Fruit fly (Drosophila melanogaster) whole organism, wandering third instar larva: ENCODE results near the gene CG32819.
"Not testable (repeated sequence)": the region's sequence is repeated elsewhere in the genome, so short reads cannot be mapped to it uniquely, and the experiment has no call there.

Experiments
- Abd-B ChIP-seq: fragments of >200 bp; optimal IDR thresholded peaks from 2 replicates; lab custom pipeline; 2017; ENCODE audit warnings: missing biosample characterization, missing genetic modification characterization
- CG32264 ChIP-seq: fragments of 200-800 bp; sonication (Bioruptor generic); optimal IDR thresholded peaks from 2 replicates; lab custom pipeline; 2016; ENCODE audit warnings: missing biosample characterization, missing genetic modification characterization
- CrebA ChIP-seq: fragments of 200-800 bp; sonication (Bioruptor generic); optimal IDR thresholded peaks from 2 replicates; lab custom pipeline; 2016; ENCODE audit warnings: missing biosample characterization, mild to moderate bottlenecking, missing genetic modification characterization, borderline replicate concordance
- Dif ChIP-seq: fragments of 200-275, 200-300 bp; sonication (Bioruptor generic); optimal IDR thresholded peaks from 2 replicates; lab custom pipeline; 2018; ENCODE audit warnings: missing biosample characterization, missing genetic modification characterization; ENCODE audit not compliant: partially characterized antibody
- GATAd ChIP-seq: sonication (Bioruptor generic); optimal IDR thresholded peaks from 2 replicates; lab custom pipeline; 2016; ENCODE audit warnings: missing biosample characterization, missing genetic modification characterization
- HLH106 ChIP-seq: fragments of 200-800 bp; optimal IDR thresholded peaks from 3 replicates; lab custom pipeline; 2019; ENCODE audit warnings: missing biosample characterization, mild to moderate bottlenecking, missing genetic modification characterization, moderate library complexity
- Hnf4 ChIP-seq: fragments of 200-800 bp; sonication (Bioruptor generic); optimal IDR thresholded peaks from 2 replicates; lab custom pipeline; 2016; ENCODE audit warnings: missing biosample characterization, mild to moderate bottlenecking, missing genetic modification characterization
- Hr78 ChIP-seq: fragments of >200 bp; optimal IDR thresholded peaks from 2 replicates; lab custom pipeline; 2017; ENCODE audit warnings: missing biosample characterization, missing genetic modification characterization
- Hr83 ChIP-seq: fragments of 200-300 bp; sonication (Bioruptor generic); optimal IDR thresholded peaks from 2 replicates; lab custom pipeline; 2016; ENCODE audit warnings: missing biosample characterization, mild to moderate bottlenecking, missing genetic modification characterization, moderate library complexity; ENCODE audit not compliant: poor library complexity, severe bottlenecking
- Jra ChIP-seq: sonication (Bioruptor generic); optimal IDR thresholded peaks from 2 replicates; lab custom pipeline; 2016; ENCODE audit warnings: missing biosample characterization, missing genetic modification characterization
- OdsH ChIP-seq: fragments of 200-800 bp; sonication (Bioruptor generic); optimal IDR thresholded peaks from 2 replicates; lab custom pipeline; 2016; ENCODE audit warnings: missing biosample characterization, mild to moderate bottlenecking, missing genetic modification characterization
- Sp1 ChIP-seq: fragments of 200-800 bp; sonication (Bioruptor generic); optimal IDR thresholded peaks from 3 replicates; lab custom pipeline; 2019; ENCODE audit warnings: missing biosample characterization, mild to moderate bottlenecking, missing genetic modification characterization, moderate library complexity
- br ChIP-seq: fragments of 200-800 bp; sonication (Bioruptor generic); optimal IDR thresholded peaks from 2 replicates; lab custom pipeline; 2016; ENCODE audit warnings: missing biosample characterization, missing genetic modification characterization
- brk ChIP-seq: fragments of 200-800 bp; sonication (Bioruptor generic); optimal IDR thresholded peaks from 2 replicates; lab custom pipeline; 2016; ENCODE audit warnings: missing biosample characterization, mild to moderate bottlenecking, missing genetic modification characterization
- dl ChIP-seq, 2 experiments: fragments of 175-275, 200-275 bp in 1 of 2; fragments of 200-275 bp in 1 of 2; sonication (Bioruptor generic); optimal IDR thresholded peaks; lab custom pipeline; 2018; ENCODE audit warnings: mild to moderate bottlenecking in 2 of 2, missing biosample characterization in 2 of 2, missing genetic modification characterization in 2 of 2, moderate library complexity in 2 of 2; ENCODE audit not compliant: partially characterized antibody in 2 of 2, insufficient read depth in 1 of 2
- dmrt93B ChIP-seq: fragments of 200-800 bp; sonication (Bioruptor generic); optimal IDR thresholded peaks from 2 replicates; lab custom pipeline; 2018; ENCODE audit warnings: missing biosample characterization, mild to moderate bottlenecking, missing genetic modification characterization
- foxo ChIP-seq, 2 experiments: fragments of 200-800 bp; sonication (Bioruptor generic); optimal IDR thresholded peaks; 2 replicates in 1 of 2; 3 replicates in 1 of 2; lab custom pipeline; 2016 to 2017; ENCODE audit warnings: missing biosample characterization in 2 of 2, missing genetic modification characterization in 2 of 2
- h ChIP-seq: fragments of 200-800 bp; sonication (Bioruptor generic); optimal IDR thresholded peaks from 3 replicates; lab custom pipeline; 2016; ENCODE audit warnings: missing biosample characterization, mild to moderate bottlenecking, missing genetic modification characterization
- jim ChIP-seq: fragments of 175-275, 200-325 bp; sonication (Bioruptor generic); optimal IDR thresholded peaks from 2 replicates; lab custom pipeline; 2016; ENCODE audit warnings: missing biosample characterization, mild to moderate bottlenecking, missing genetic modification characterization
- lola ChIP-seq: fragments of >200 bp; optimal IDR thresholded peaks from 2 replicates; lab custom pipeline; 2017; ENCODE audit warnings: missing biosample characterization, missing genetic modification characterization
- pan ChIP-seq: fragments of >200 bp; optimal IDR thresholded peaks from 2 replicates; lab custom pipeline; 2017
- psq ChIP-seq: fragments of 200-800 bp; sonication (Bioruptor generic); optimal IDR thresholded peaks from 3 replicates; lab custom pipeline; 2017; ENCODE audit warnings: missing biosample characterization, mild to moderate bottlenecking, missing genetic modification characterization, moderate library complexity
- sv ChIP-seq: fragments of 200-800 bp; sonication (Bioruptor generic); optimal IDR thresholded peaks from 3 replicates; lab custom pipeline; 2016; ENCODE audit warnings: missing biosample characterization, missing genetic modification characterization
- tai ChIP-seq: sonication (Bioruptor generic); optimal IDR thresholded peaks from 2 replicates; lab custom pipeline; 2016; ENCODE audit warnings: missing biosample characterization, missing genetic modification characterization
- usp ChIP-seq: fragments of >200 bp; optimal IDR thresholded peaks from 2 replicates; lab custom pipeline; 2017; ENCODE audit warnings: missing biosample characterization, missing genetic modification characterization
- woc ChIP-seq: sonication (Bioruptor generic); optimal IDR thresholded peaks from 2 replicates; lab custom pipeline; 2016; ENCODE audit warnings: missing biosample characterization, mild to moderate bottlenecking, missing genetic modification characterization

The CG32819 gene

DNA sequence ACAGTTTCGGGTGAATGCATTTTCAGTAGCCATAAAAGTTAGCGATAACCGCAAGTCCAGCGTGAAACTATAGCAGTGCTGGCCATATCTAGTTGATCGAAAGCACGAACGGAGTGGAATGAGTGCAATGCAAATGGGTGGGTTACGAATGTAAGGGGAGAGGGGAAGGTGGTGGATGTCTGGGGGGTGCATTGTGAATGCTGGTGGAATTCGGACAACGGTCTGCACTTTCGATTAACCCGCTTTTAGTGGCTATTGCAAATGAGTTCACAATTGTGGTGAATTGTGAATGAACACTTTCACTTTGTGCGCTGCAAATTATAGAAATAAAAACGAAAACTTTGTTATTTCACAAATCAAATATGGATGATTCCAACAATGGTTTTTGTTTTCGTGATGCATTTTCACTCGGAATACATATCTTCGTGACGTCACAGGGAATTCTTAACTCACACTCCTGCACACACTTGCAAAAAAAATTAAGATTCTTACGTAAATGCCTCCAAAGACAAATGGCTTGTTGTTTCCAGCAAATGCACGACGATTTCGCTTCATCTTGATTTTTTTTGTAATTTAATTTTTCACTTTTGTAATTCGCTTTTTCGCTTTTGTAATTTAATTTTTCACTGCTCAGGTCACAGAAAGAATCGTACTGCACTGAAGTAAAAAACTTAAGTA, 8.7 kb upstream of the CG32819 start, which contains the start of gene DIP1 (continued):
- no peak for TF ChIP-seq Abd-B
- TF ChIP-seq Hr78 (GFP tag; lab: Kevin White, UChicago), result no peak
- TF ChIP-seq CG32264 (GFP tag; lab: Kevin White, UChicago), result peak; percentile 33
- no peak for TF ChIP-seq CrebA (GFP tag; lab: Kevin White, UChicago)
- TF ChIP-seq psq, result peak; percentile 52
- TF ChIP-seq jim (GFP tag; lab: Kevin White, UChicago), result no peak
- no peak for TF ChIP-seq dmrt93B
- no peak for TF ChIP-seq dl (GFP tag; optimal IDR thresholded peaks at IDR 0.05; lab: Kevin White, UChicago; ENCODE audit: insufficient read depth in 1 of 2, partially characterized antibody in 2 of 2)
- no peak for TF ChIP-seq GATAd
- TF ChIP-seq Jra (GFP tag; lab: Kevin White, UChicago), result peak; percentile 40

DNA sequence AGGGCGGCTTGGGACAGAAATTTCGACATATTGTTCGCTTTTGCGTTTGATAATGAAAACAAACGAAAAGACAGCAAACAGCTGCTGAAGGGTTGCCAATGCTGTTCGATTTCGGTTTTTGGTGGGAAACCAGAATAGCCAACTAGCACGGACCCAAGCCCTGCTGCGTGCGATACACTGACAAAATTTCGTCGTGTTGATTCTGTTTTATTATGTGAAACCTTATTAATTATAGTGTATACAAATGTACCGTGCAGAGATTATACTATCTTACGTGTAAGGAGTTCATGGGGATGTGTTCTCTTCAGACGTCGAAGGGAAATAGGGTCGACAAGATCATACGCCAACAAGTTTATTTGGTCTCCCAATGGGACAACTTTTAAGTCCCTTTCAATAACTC, 2.7 kb upstream of the CG32819 start, which contains the start of gene CG32500:
Gene CG32500 (minus strand): TSS at position 110 of the 400 bp plus-strand sequence.
- TF ChIP-seq tai, Hr78, Jra (GFP tag; lab: Kevin White, UChicago): not testable (repeated sequence)
- TF ChIP-seq, all 38 proteins: peak for 0; not testable (repeated sequence) for 38

DNA sequence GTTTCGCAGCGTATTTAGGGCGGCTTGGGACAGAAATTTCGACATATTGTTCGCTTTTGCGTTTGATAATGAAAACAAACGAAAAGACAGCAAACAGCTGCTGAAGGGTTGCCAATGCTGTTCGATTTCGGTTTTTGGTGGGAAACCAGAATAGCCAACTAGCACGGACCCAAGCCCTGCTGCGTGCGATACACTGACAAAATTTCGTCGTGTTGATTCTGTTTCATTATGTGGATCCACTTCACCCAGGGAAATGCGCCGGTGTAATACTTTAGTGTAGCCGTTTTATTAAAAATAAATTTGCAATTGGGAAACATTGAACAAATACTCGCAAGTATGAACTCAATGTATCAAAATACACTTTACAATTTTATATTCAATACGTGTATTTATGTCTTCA, 3.4 kb downstream of the CG32819 start, which contains the start of gene CG32857:
Gene CG32857 (minus strand): TSS at position 101 of the 400 bp plus-strand sequence.
- TF ChIP-seq sv, Hnf4, OdsH (GFP tag; lab: Kevin White, UChicago): not testable (repeated sequence)

DNA sequence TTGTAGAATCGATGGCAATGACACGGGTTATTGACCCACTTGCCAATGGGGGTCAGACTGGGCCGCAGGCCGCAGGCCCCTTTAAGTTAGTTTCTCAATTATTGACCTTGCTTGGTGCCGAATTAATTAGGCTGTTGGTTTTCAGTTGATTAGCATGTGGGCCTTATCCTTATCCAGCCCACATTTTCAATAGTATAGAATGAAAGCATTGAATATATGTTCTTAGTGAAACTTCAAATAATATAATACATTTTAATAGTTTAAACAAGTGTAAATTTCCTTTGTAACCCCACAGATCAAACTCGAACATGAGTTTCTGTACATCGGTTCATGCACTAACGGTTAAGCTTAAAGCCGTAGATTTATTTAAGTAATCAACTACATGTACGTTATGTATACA, 5.8 kb downstream of the CG32819 start, which contains the start of gene CG32820:
Gene CG32820 (minus strand): TSS at position 101 of the 400 bp plus-strand sequence.
- TF ChIP-seq h (GFP tag; lab: Kevin White, UChicago); pan; Hr83 (GFP tag; lab: Kevin White, UChicago): not testable (repeated sequence)
- TF ChIP-seq, all 38 proteins: peak for 0; not testable (repeated sequence) for 38

- TF ChIP-seq CG32264 (GFP tag; lab: Kevin White, UChicago); lola; Sp1 (GFP tag; lab: Kevin White, UChicago): not testable (repeated sequence)
Measured at dm6 chrX:21611426-21611825, 9.5 kb downstream of the CG32819 start, which contains the start of gene CG33502. TSS of gene CG33502 (minus strand) at chrX:21611526.

dm6 chrX:21608820-21609219, 12.1 kb downstream of the CG32819 start, which contains the start of gene CG17450:
TSS of gene CG17450 (minus strand) at chrX:21608920.
- not testable (repeated sequence) for TF ChIP-seq GATAd; br (GFP tag; lab: Kevin White, UChicago); h (GFP tag; lab: Kevin White, UChicago)

DNA sequence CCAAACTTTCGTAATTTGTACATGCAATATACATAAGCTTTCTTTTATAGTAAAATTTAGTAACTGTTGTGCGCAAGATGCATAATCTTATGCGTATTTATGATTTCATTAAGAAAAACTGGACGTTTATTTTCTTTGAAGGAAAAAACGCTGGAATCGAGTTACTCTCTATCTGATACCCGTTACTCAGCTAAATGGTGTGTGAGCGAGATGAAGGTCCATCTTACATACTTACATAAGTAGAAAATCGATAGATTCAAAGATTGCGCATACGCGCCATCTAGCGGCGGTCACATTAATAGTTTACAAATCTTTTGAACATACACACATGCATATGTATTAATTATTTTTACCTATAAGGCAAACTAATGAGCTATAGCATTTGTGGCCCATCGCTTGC, 15.4 kb downstream of the CG32819 start:
- TF ChIP-seq brk (no peak), psq (no peak), HLH106 (tag; lab: Kevin White, UChicago) (no peak), usp (GFP tag; lab: Kevin White, UChicago) (no peak), foxo (GFP tag; optimal IDR thresholded peaks at IDR 0.05; lab: Kevin White, UChicago) (no peak), woc (GFP tag; lab: Kevin White, UChicago) (no peak), Dif (GFP tag; lab: Kevin White, UChicago) (no peak)
